Fruit fly (Drosophila melanogaster) whole organism, embryonic: ENCODE data around the gene CG34287.

Experiments
- Antp ChIP-seq: fragments of 200-800 bp; sonication (Bioruptor generic); optimal IDR thresholded peaks from 3 replicates; lab custom pipeline; 2016; ENCODE audit warnings: missing biosample characterization, missing genetic modification characterization
- CG10431 ChIP-seq: fragments of 200-800 bp; sonication (Bioruptor generic); optimal IDR thresholded peaks from 3 replicates; lab custom pipeline; 2018; ENCODE audit warnings: missing biosample characterization, mild to moderate bottlenecking, missing genetic modification characterization
- CG8478 ChIP-seq: fragments of >200 bp; optimal IDR thresholded peaks from 2 replicates; lab custom pipeline; 2018
- Hr78 ChIP-seq, 2 experiments: fragments of 200-800 bp in 1 of 2; fragments of >200 bp in 1 of 2; sonication (Bioruptor generic) in 1 of 2; optimal IDR thresholded peaks; 2 replicates each; lab custom pipeline; 2017 to 2019; ENCODE audit warnings: missing biosample characterization in 2 of 2, missing genetic modification characterization in 2 of 2, mild to moderate bottlenecking in 1 of 2, moderate library complexity in 1 of 2
- Optix ChIP-seq: fragments of 200-800 bp; sonication (Bioruptor generic); IDR thresholded peaks from 3 replicates; pipeline ENCODE4 v1.3.6; 2022; ENCODE audit warnings: missing biosample characterization, missing genetic modification characterization
- ase ChIP-seq: fragments of 200-800 bp; sonication (Bioruptor generic); IDR thresholded peaks from 3 replicates; pipeline ENCODE4 v1.3.6; 2022; ENCODE audit warnings: missing biosample characterization, missing genetic modification characterization
- cad ChIP-seq: fragments of >200 bp; optimal IDR thresholded peaks from 2 replicates; lab custom pipeline; 2017; ENCODE audit warnings: missing biosample characterization, missing genetic modification characterization
- dpn ChIP-seq, 2 experiments: fragments of 200-800 bp; sonication (Bioruptor generic); optimal IDR thresholded peaks; 3 replicates each; lab custom pipeline; 2016; ENCODE audit warnings: missing biosample characterization in 2 of 2, missing genetic modification characterization in 2 of 2
- fd64A ChIP-seq: fragments of 200-800 bp; sonication (Bioruptor generic); optimal IDR thresholded peaks from 3 replicates; lab custom pipeline; 2018; ENCODE audit warnings: missing biosample characterization, mild to moderate bottlenecking, missing genetic modification characterization
- sens ChIP-seq: fragments of 200-800 bp; sonication (Bioruptor generic); peaks from one replicate; lab custom pipeline; 2016; ENCODE audit warnings: missing biosample characterization, missing genetic modification characterization
- tll ChIP-seq, 2 experiments: fragments of 200-800 bp in 1 of 2; fragments of >200 bp in 1 of 2; sonication (Bioruptor generic) in 1 of 2; optimal IDR thresholded peaks; 2 replicates each; lab custom pipeline; 2017 to 2019; ENCODE audit warnings: missing biosample characterization in 2 of 2, missing genetic modification characterization in 2 of 2, mild to moderate bottlenecking in 1 of 2, moderate library complexity in 1 of 2
- zen2 ChIP-seq: fragments of 200-800 bp; sonication (Bioruptor generic); IDR thresholded peaks from 3 replicates; pipeline ENCODE4 v1.3.6; 2022; ENCODE audit warnings: missing biosample characterization, missing genetic modification characterization; ENCODE audit not compliant: partially characterized antibody

The CG34287 gene

DNA sequence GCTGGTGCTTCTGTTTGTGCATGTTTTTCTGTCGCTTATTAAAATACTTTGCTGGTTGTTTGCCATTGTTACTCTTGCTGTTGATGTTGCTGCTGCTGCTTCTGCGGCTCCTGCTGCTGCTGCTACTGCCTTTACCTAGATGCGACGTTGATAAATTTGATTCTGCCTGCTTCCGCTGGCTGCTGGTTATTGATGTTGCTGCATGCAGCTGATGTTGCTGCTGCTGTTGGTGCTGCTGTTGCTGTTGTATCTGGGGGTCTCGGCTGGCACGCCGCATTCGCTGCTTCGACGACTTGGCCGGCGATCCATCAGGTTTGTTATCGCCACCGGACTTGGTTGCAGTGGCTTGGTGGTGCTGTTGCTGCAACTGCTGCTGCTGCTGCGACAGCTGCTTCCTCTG, 24.2 kb downstream of the CG34287 start:
- TF ChIP-seq CG10431 (GFP tag; lab: Kevin White, UChicago) (no peak), CG8478 (lab: Kevin White, UChicago) (peak; percentile 4), tll (GFP tag; optimal IDR thresholded peaks at IDR 0.05; lab: Kevin White, UChicago) (no peak)

DNA sequence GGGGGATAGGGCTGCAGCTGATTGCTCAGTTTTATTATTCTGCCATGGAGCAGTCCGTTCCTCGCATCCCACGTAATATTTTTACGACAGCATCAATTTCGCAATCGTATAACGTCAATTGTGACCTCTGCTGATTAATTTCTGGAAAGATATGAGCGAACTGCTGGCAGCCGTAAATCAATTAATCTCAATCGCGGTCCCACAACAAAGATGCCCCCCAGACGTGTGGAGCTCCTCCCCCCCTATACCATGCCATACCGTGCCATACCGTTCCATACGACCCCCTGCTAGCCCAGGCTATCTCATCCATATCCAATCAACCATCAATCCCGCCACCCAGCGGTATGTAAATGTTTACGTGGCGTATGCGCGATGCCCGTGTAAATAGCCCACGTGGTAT, 28.2 kb downstream of the CG34287 start:
- TF ChIP-seq ase (GFP tag; lab: Robert Waterston, UW), result 0 out of 3 replicates have a peak, but pooled peaks have one; percentile 23
- no peak for TF ChIP-seq Optix (GFP tag; lab: Robert Waterston, UW)
- no peak for TF ChIP-seq Hr78 (GFP tag; optimal IDR thresholded peaks at IDR 0.05; lab: Kevin White, UChicago)
- no peak for TF ChIP-seq cad (GFP tag; lab: Kevin White, UChicago)
- TF ChIP-seq dpn (GFP tag; optimal IDR thresholded peaks at IDR 0.05; lab: Kevin White, UChicago), result no peak
- no peak for TF ChIP-seq fd64A (GFP tag; lab: Kevin White, UChicago)
- no peak for TF ChIP-seq Antp (GFP tag; lab: Kevin White, UChicago)
- TF ChIP-seq sens (GFP tag; lab: Kevin White, UChicago), result peak; percentile 10
- no peak for TF ChIP-seq zen2 (GFP tag; lab: Robert Waterston, UW)
